Fruit fly (Drosophila melanogaster): Measurements from ENCODE around the gene eIF4E1.

eIF4E1 gene

DNA sequence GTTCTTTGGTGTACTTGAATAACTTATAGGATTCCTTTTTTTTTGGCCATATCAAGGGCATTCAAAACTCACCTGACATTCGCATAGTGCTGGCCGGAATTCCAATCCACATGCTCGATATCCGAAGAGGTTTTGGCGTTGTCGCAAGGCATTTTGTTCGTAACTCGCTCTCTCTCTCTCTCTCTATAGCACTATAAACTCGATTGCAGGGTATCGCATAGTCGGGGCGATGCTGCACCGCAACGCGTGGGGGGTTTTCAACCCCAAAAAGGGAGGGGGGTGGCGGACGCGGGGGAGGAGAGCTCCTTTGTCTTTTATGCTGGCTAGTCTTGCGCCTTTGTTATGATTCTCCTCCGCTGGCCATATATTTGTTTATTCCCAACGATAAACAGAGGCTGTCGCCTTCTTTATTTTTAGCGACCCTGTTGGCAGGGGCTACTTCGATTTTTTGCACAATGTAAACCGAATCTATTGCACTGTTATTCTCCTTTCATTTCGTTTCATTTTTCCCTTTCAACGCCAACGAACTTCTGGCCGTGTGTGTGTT, 3.8 kb downstream of the eIF4E1 start (continued):
- TF ChIP-seq NK7.1 (GFP tag; optimal IDR thresholded peaks at IDR 0.05) (no peak), az2 (GFP tag; optimal IDR thresholded peaks at IDR 0.05) (no peak), ro (GFP tag; IDR thresholded peaks at IDR 0.05) (no peak), CG8359 (GFP tag; optimal IDR thresholded peaks at IDR 0.05; ENCODE audit: borderline replicate concordance) (no peak), Opbp (GFP tag; IDR thresholded peaks at IDR 0.05; ENCODE audit: partially characterized antibody) (0 out of 3 replicates have a peak, but pooled peaks have one; percentile 13), CG16779 (GFP tag; IDR thresholded peaks at IDR 0.05) (0 out of 2 replicates have a peak, but pooled peaks have one; percentile 20), CG10274 (GFP tag; optimal IDR thresholded peaks at IDR 0.05) (peak; percentile 35), CG11247 (GFP tag; IDR thresholded peaks at IDR 0.05) (0 out of 2 replicates have a peak, but pooled peaks have one; percentile 11), phol (tag; optimal IDR thresholded peaks at IDR 0.05) (peak; percentile 4), kah (GFP tag; optimal IDR thresholded peaks at IDR 0.05) (no peak), CG30020 (tag; optimal IDR thresholded peaks at IDR 0.05) (no peak), crol (GFP tag; IDR thresholded peaks at IDR 0.05) (peak; percentile 69), CG17912 (GFP tag; optimal IDR thresholded peaks at IDR 0.05) (no peak), CG2202 (tag; optimal IDR thresholded peaks at IDR 0.05) (no peak), CG30403 (GFP tag; optimal IDR thresholded peaks at IDR 0.05) (no peak), CG1024 (GFP tag; IDR thresholded peaks at IDR 0.05) (peak; percentile 23; the same call in 1 of the 2 replicates), gcm2 (GFP tag; optimal IDR thresholded peaks at IDR 0.05) (no peak), slbo (GFP tag; IDR thresholded peaks at IDR 0.05) (0 out of 2 replicates have a peak, but pooled peaks have one; percentile 20), br (optimal IDR thresholded peaks at IDR 0.05) (no peak), Gug (GFP tag; IDR thresholded peaks at IDR 0.05) (0 out of 4 replicates have a peak, but pooled peaks have one; percentile 18), p53 (GFP tag; optimal IDR thresholded peaks at IDR 0.05) (no peak), tap (tag; optimal IDR thresholded peaks at IDR 0.05) (no peak), gem (tag; optimal IDR thresholded peaks at IDR 0.05) (peak; percentile 24), CG31441 (GFP tag; IDR thresholded peaks at IDR 0.05) (no peak), otp (GFP tag; IDR thresholded peaks at IDR 0.05) (0 out of 3 replicates have a peak, but pooled peaks have one; percentile 38), HLH4C (GFP tag; IDR thresholded peaks at IDR 0.05; ENCODE audit: partially characterized antibody) (no peak), CG4328 (GFP tag; optimal IDR thresholded peaks at IDR 0.05) (no peak), CG18619 (GFP tag; optimal IDR thresholded peaks at IDR 0.05) (no peak), zf30C (GFP tag; optimal IDR thresholded peaks at IDR 0.05) (no peak), CG10654 (GFP tag; optimal IDR thresholded peaks at IDR 0.05) (peak; percentile 1), Chrac-16 (GFP tag; optimal IDR thresholded peaks at IDR 0.05) (no peak), mirr (GFP tag; optimal IDR thresholded peaks at IDR 0.05) (no peak), z (GFP tag; IDR thresholded peaks at IDR 0.05) (no peak), D19B (GFP tag; optimal IDR thresholded peaks at IDR 0.05) (peak; percentile 90), Hr51 (GFP tag; optimal IDR thresholded peaks at IDR 0.05) (no peak), NfI (GFP tag; optimal IDR thresholded peaks at IDR 0.05) (no peak), dysf (GFP tag; IDR thresholded peaks at IDR 0.05) (peak; percentile 40; the same call in 1 of the 3 replicates), repo (GFP tag; optimal IDR thresholded peaks at IDR 0.05) (no peak), tx (GFP tag; optimal IDR thresholded peaks at IDR 0.05) (no peak), dimm (GFP tag; IDR thresholded peaks at IDR 0.05) (no peak), CG18262 (tag; optimal IDR thresholded peaks at IDR 0.05) (peak; percentile 0), fru (optimal IDR thresholded peaks at IDR 0.05) (no peak), H15 (GFP tag; IDR thresholded peaks at IDR 0.05) (0 out of 3 replicates have a peak, but pooled peaks have one; percentile 41), pros (GFP tag; optimal IDR thresholded peaks at IDR 0.05) (no peak), CG7839 (tag; optimal IDR thresholded peaks at IDR 0.05) (peak; percentile 13), Dfd (GFP tag; optimal IDR thresholded peaks at IDR 0.05) (no peak), sd (tag; optimal IDR thresholded peaks at IDR 0.05) (peak; percentile 30), Drgx (GFP tag; IDR thresholded peaks at IDR 0.05) (peak; percentile 42; the same call in 1 of the 2 replicates), CG5180 (GFP tag; optimal IDR thresholded peaks at IDR 0.05) (peak; percentile 18), ci (GFP tag; IDR thresholded peaks at IDR 0.05) (peak; percentile 54; the same call in 2 of the 3 replicates), Side (GFP tag; optimal IDR thresholded peaks at IDR 0.05) (no peak)
